Worm (Caenorhabditis elegans) whole organism, mixed stage, embryonic: ENCODE results near the gene F37A8.1.

Experiments used
- blmp-1 ChIP-seq: fragments of 150-350 bp; optimal IDR thresholded peaks from 2 replicates; lab custom pipeline; 2014; ENCODE audit warnings: missing biosample characterization, missing genetic modification characterization
- ceh-39 ChIP-seq: fragments of 150-350 bp; optimal IDR thresholded peaks from 2 replicates; lab custom pipeline; 2014; ENCODE audit warnings: missing biosample characterization, missing genetic modification characterization
- nhr-12 ChIP-seq: fragments of 150-350 bp; optimal IDR thresholded peaks from 2 replicates; lab custom pipeline; 2014; ENCODE audit warnings: missing biosample characterization, missing genetic modification characterization
- nhr-237 ChIP-seq: fragments of 150-350 bp; optimal IDR thresholded peaks from 2 replicates; lab custom pipeline; 2014; ENCODE audit warnings: missing biosample characterization, missing genetic modification characterization
- nhr-76 ChIP-seq: sonication (generic microtip); optimal IDR thresholded peaks from 2 replicates; lab custom pipeline; 2017; ENCODE audit warnings: missing biosample characterization, missing genetic modification characterization
- pha-4 ChIP-seq: fragments of 150-350 bp; optimal IDR thresholded peaks from 2 replicates; lab custom pipeline; 2018; ENCODE audit warnings: missing biosample characterization, missing genetic modification reagents, missing genetic modification characterization
- snpc-4 ChIP-seq: fragments of 150-350 bp; optimal IDR thresholded peaks from 2 replicates; lab custom pipeline; 2014; ENCODE audit warnings: missing biosample characterization, missing genetic modification characterization
- unc-62 ChIP-seq: fragments of 150-350 bp; optimal IDR thresholded peaks from 2 replicates; lab custom pipeline; 2014; ENCODE audit warnings: missing biosample characterization, missing genetic modification reagents, missing genetic modification characterization

DNA sequence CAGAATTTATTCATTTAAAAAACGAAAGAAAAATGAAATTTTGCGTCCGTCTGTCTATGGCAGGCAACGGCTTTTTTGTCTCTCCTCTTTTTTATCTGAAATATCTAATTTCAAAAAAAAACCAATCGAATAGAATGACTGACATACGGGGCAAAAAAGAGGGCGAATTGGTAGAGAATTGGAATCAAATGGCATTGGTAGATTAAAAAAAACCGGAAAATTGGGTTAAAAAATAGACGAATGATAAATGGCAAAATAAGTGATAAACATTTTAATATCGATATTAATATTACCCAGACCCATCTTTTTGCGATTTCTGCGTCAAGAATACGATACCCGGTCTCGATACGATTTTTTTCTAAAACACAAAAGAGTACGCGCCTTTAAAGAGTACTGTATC, 26.7 kb upstream of the F37A8.1 start, which contains the start of gene tir-1:
- no peak for TF ChIP-seq snpc-4 (tag; lab: Kevin White, UChicago)
- TF ChIP-seq unc-62 (GFP tag; lab: Kevin White, UChicago), result no peak
- no peak for TF ChIP-seq nhr-76 (tag; lab: Kevin White, UChicago)
- TF ChIP-seq nhr-237 (tag; lab: Kevin White, UChicago), result no peak
- TF ChIP-seq pha-4, result no peak
- TF ChIP-seq blmp-1 (tag; lab: Kevin White, UChicago), result no peak
- TF ChIP-seq nhr-12 (tag; lab: Kevin White, UChicago), result no peak
- no peak for TF ChIP-seq ceh-39 (tag; lab: Kevin White, UChicago)
